Worm (Caenorhabditis elegans) whole organism, early embryonic: ENCODE data around the gene C27A2.12.

Experiments used
- ets-7 ChIP-seq: sonication (generic microtip); optimal IDR thresholded peaks from 2 replicates; lab custom pipeline; 2016; ENCODE audit warnings: missing genotype, missing genetic modification characterization, missing compliant biosample characterization
- hmg-4 ChIP-seq: fragments of 200-800 bp; sonication (Bioruptor generic); optimal IDR thresholded peaks from 2 replicates; lab custom pipeline; 2018; ENCODE audit warnings: mild to moderate bottlenecking, missing genetic modification characterization, missing compliant biosample characterization

- TF ChIP-seq hmg-4 (GFP tag; lab: Kevin White, UChicago), result no peak
- no peak for TF ChIP-seq ets-7 (tag; lab: Kevin White, UChicago)
Observed at ce11 chrII:5083341-5083740, 25.4 kb upstream of the C27A2.12 start, which contains the start of gene C04G6.4.
